Worm (Caenorhabditis elegans): ENCODE measurements around the gene M03B6.4.

ce11 chrX:13881760-13882369, 23.2 kb downstream of the M03B6.4 start:
- TF ChIP-seq nhr-77 (tag; optimal IDR thresholded peaks at IDR 0.05) = no peak
- TF ChIP-seq pha-4 (tag; optimal IDR thresholded peaks at IDR 0.05) = no peak
